Fruit fly (Drosophila melanogaster) whole organism: ENCODE data around the gene CG15283.

ENCODE experiments used
- CG8478 ChIP-seq: fragments of >200 bp; optimal IDR thresholded peaks from 2 replicates; lab custom pipeline; 2018; ENCODE audit warnings: inconsistent platforms
- Dll ChIP-seq: fragments of >200 bp; optimal IDR thresholded peaks from 2 replicates; lab custom pipeline; 2017
- EcR ChIP-seq, 2 experiments: fragments of >200 bp; optimal IDR thresholded peaks; 2 replicates each; lab custom pipeline; 2017; ENCODE audit warnings: missing biosample characterization in 2 of 2, missing genetic modification characterization in 2 of 2, missing genetic modification reagents in 2 of 2
- pan ChIP-seq: fragments of >200 bp; optimal IDR thresholded peaks from 2 replicates; lab custom pipeline; 2017
- psq ChIP-seq: fragments of >200 bp; optimal IDR thresholded peaks from 2 replicates; lab custom pipeline; 2017
- usp ChIP-seq: fragments of >200 bp; optimal IDR thresholded peaks from 2 replicates; lab custom pipeline; 2017; ENCODE audit warnings: missing biosample characterization, missing genetic modification characterization, mixed read lengths

The CG15283 gene

DNA sequence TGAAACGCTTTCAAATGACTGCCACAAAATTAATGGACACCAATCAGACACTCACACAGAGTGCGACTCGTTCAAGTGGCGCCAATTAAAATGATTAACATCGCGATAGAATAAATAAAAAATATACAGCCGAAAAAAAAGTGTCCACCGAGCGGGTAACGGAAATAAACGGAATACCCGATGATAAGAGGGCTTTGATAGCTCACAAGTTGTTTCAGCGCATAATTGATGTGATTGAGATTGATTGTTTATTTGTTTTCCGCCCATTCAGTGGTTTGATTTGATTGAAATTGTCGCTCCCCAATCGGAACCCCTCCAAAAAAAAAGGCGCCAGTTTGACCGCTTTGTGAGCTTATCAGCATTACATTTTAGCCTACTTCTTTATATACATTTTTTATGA is 47.2 kb downstream of the CG15283 start:
- TF ChIP-seq Dll (lab: Kevin White, UChicago), result no peak
- TF ChIP-seq pan (lab: Kevin White, UChicago), result no peak
- no peak for TF ChIP-seq usp (GFP tag; lab: Kevin White, UChicago)
- TF ChIP-seq psq (lab: Kevin White, UChicago), result no peak
- TF ChIP-seq EcR (GFP tag; optimal IDR thresholded peaks at IDR 0.05; lab: Kevin White, UChicago), result no peak
- no peak for TF ChIP-seq CG8478

- TF ChIP-seq CG8478 (no peak), usp (GFP tag; lab: Kevin White, UChicago) (no peak), EcR (GFP tag; optimal IDR thresholded peaks at IDR 0.05; lab: Kevin White, UChicago) (no peak), Dll (lab: Kevin White, UChicago) (no peak), psq (lab: Kevin White, UChicago) (no peak), pan (lab: Kevin White, UChicago) (no peak)
Observed at dm6 chr2L:14401616-14402240, 49.0 kb downstream of the CG15283 start.

dm6 chr2L:14400676-14401075 is 50.0 kb downstream of the CG15283 start:
- TF ChIP-seq psq (lab: Kevin White, UChicago) (no peak), Dll (lab: Kevin White, UChicago) (no peak), CG8478 (no peak), usp (GFP tag; lab: Kevin White, UChicago) (no peak)
